Worm (Caenorhabditis elegans): ENCODE results near the gene gst-36.

Gene gst-36

DNA sequence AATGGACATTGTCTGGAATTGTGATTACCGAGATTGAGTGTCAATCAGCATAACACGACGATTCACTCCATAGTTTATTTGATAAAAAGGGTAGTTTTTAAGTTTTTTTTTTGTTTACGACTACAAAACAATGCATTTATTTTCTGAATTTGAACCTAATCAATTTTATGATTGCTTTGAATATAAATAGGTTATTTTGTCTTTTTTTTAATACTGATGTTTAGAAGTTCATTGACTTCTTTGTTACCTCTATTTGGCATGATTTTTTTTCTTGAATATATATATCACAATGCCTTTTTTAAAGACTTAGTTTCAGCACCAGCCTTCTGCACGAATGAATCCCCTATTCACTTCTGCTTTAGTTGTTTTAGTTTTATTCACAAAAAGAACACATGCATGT is 6.8 kb upstream of the gst-36 start, which contains the start of gene R07B1.13:
TSS of gene R07B1.13 (plus strand) at position 301 of the 400 bp plus-strand sequence.
- no peak for TF ChIP-seq madf-2 (tag; optimal IDR thresholded peaks at IDR 0.05)
- no peak for TF ChIP-seq ceh-31 (tag; optimal IDR thresholded peaks at IDR 0.05)
- no peak for TF ChIP-seq ceh-34 (tag; optimal IDR thresholded peaks at IDR 0.05)
- TF ChIP-seq ceh-19 (GFP tag; optimal IDR thresholded peaks at IDR 0.05): no peak
- no peak for TF ChIP-seq ceh-45 (GFP tag; IDR thresholded peaks at IDR 0.05)
- no peak for TF ChIP-seq K02D7.2 (tag; optimal IDR thresholded peaks at IDR 0.05)
- TF ChIP-seq pros-1 (tag; optimal IDR thresholded peaks at IDR 0.05): no peak

- TF ChIP-seq ref-2 (tag; optimal IDR thresholded peaks at IDR 0.05): no peak
- TF ChIP-seq pax-1 (tag; optimal IDR thresholded peaks at IDR 0.05): no peak
- TF ChIP-seq nhr-11 (tag; optimal IDR thresholded peaks at IDR 0.05): no peak
- no peak for TF ChIP-seq sox-2 (GFP tag; IDR thresholded peaks at IDR 0.05)
- TF ChIP-seq ama-1 (optimal IDR thresholded peaks at IDR 0.05): no peak
- TF ChIP-seq fax-1 (tag; optimal IDR thresholded peaks at IDR 0.05): no peak
- TF ChIP-seq odd-2 (tag; optimal IDR thresholded peaks at IDR 0.05): no peak
- no peak for TF ChIP-seq ttx-3 (tag; optimal IDR thresholded peaks at IDR 0.05)
- TF ChIP-seq unc-86 (tag; optimal IDR thresholded peaks at IDR 0.05): no peak
- no peak for TF ChIP-seq F13H6.1 (tag; optimal IDR thresholded peaks at IDR 0.05)
- no peak for TF ChIP-seq madf-2 (tag; optimal IDR thresholded peaks at IDR 0.05)
- no peak for TF ChIP-seq ceh-48 (tag; optimal IDR thresholded peaks at IDR 0.05)
- no peak for TF ChIP-seq pqm-1 (tag; optimal IDR thresholded peaks at IDR 0.05)
- TF ChIP-seq Y22D7AL.16 (tag; optimal IDR thresholded peaks at IDR 0.05): no peak
Observed at ce11 chrX:9868820-9869219, 6.1 kb upstream of the gst-36 start, which contains the start of gene R07B1.7. TSS of gene R07B1.7 (plus strand) at chrX:9869120.

- TF ChIP-seq elt-4 (tag; optimal IDR thresholded peaks at IDR 0.05): no peak
- TF ChIP-seq ceh-24 (tag; optimal IDR thresholded peaks at IDR 0.05): no peak
- TF ChIP-seq lin-11 (tag; optimal IDR thresholded peaks at IDR 0.05): no peak
Observed at ce11 chrX:9866355-9866754, 3.6 kb upstream of the gst-36 start, which contains the start of gene R07B1.6. TSS of gene R07B1.6 (plus strand) at chrX:9866655.

DNA sequence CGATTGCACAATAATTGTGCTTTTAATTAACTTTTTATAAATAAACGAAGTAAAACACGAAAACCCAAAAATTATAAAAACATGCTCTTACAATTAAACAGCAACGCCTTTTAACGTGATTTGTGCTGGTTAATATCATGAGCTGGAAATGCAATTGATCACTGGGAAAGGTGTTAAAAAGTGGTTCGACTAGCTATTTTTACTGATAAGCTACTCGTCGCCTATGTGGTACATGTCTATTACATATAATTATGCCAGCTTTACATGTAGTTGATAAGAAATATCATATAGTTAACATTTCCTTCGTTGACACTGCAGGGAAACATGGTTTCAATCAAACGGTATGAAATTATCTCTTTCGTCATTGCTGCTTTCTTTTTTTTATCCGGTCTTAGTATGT is 4.7 kb downstream of the gst-36 start, which contains the start of gene scav-5:
TSS of gene scav-5 (plus strand) at position 297 of the 400 bp plus-strand sequence.
- no peak for TF ChIP-seq nfya-1 (tag; optimal IDR thresholded peaks at IDR 0.05)
- no peak for TF ChIP-seq hlh-6 (tag; optimal IDR thresholded peaks at IDR 0.05)
- TF ChIP-seq odd-2 (tag; optimal IDR thresholded peaks at IDR 0.05): no peak
- no peak for TF ChIP-seq nhr-232 (tag; optimal IDR thresholded peaks at IDR 0.05)
- no peak for TF ChIP-seq ttx-3 (tag; optimal IDR thresholded peaks at IDR 0.05)
- no peak for TF ChIP-seq eyg-1 (tag; optimal IDR thresholded peaks at IDR 0.05)

- TF ChIP-seq mec-3 (tag; optimal IDR thresholded peaks at IDR 0.05; ENCODE audit: borderline replicate concordance): no peak
- no peak for TF ChIP-seq ceh-24 (tag; optimal IDR thresholded peaks at IDR 0.05)
- TF ChIP-seq pqm-1 (tag; optimal IDR thresholded peaks at IDR 0.05): no peak
- TF ChIP-seq K02D7.2 (tag; optimal IDR thresholded peaks at IDR 0.05): no peak
- no peak for TF ChIP-seq ref-2 (tag; optimal IDR thresholded peaks at IDR 0.05)
- no peak for TF ChIP-seq unc-3 (GFP tag; conservative IDR thresholded peaks at IDR 0.05)
- TF ChIP-seq unc-3 (tag; optimal IDR thresholded peaks at IDR 0.05): no peak
- no peak for TF ChIP-seq ama-1 (optimal IDR thresholded peaks at IDR 0.05)
- TF ChIP-seq pax-1 (tag; optimal IDR thresholded peaks at IDR 0.05): no peak
- no peak for TF ChIP-seq hlh-13 (GFP tag; optimal IDR thresholded peaks at IDR 0.05)
- TF ChIP-seq ceh-31 (tag; optimal IDR thresholded peaks at IDR 0.05): no peak
- no peak for TF ChIP-seq hlh-8 (tag; optimal IDR thresholded peaks at IDR 0.05)
- TF ChIP-seq ttx-3 (tag; optimal IDR thresholded peaks at IDR 0.05): no peak
- no peak for TF ChIP-seq che-1 (tag; optimal IDR thresholded peaks at IDR 0.05)
- no peak for TF ChIP-seq hlh-15 (tag; optimal IDR thresholded peaks at IDR 0.05)
Observed at ce11 chrX:9856618-9857017, 6.1 kb downstream of the gst-36 start, which contains the start of gene R07B1.11. TSS of gene R07B1.11 (plus strand) at chrX:9856918.

Data from whole organism, late embryonic.